Fruit fly (Drosophila melanogaster): ENCODE data around the gene Jon25Bii.

The Jon25Bii gene

DNA sequence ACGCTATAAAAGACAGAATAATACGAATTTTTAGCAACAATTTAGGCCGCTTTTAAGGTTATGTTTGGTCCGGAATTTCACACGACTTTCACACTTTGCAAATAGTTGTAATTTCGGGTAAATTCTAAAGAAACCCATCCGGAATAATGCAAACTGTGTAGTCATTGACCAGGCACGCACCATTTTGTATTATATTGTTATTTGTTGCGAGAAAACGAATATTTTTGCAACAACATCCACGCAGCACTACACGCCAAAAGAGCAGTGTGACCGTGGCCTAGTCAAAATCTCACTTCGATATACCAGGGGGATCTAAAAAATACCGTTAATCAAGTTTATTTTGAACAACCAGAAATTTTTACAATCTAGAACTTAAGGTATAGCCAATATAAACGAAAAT is 14.6 kb upstream of the Jon25Bii start, which contains the start of gene eIF3i (continued):
- TF ChIP-seq pzg (GFP tag; optimal IDR thresholded peaks at IDR 0.05) (peak; percentile 55), gfzf (GFP tag; optimal IDR thresholded peaks at IDR 0.05) (peak; percentile 77), Myb (GFP tag; optimal IDR thresholded peaks at IDR 0.05) (peak; percentile 13), CG13287 (GFP tag; IDR thresholded peaks at IDR 0.05; ENCODE audit: partially characterized antibody) (peak; percentile 20; the same call in 1 of the 2 replicates), CG3407 (GFP tag; optimal IDR thresholded peaks at IDR 0.05) (no peak)

DNA sequence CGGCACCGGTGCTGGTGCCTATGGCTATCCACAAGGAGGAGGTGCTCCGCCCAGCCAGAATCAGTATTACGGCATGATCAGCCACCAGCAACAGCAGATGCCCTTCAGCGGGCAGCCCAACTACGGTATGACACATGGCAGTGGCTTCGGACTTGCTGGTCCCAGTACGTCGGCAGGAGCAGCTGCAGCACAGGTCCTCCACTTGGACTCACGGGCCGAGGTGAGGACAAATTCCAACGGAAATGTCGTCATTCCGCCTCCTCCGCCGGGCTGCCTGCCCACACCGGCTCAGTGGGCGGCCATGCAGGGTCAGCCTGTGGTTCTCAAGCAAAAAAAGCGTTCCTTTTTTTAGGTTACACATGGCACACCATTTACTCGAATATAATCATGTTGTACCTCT is 13.0 kb upstream of the Jon25Bii start:
- TF ChIP-seq CG14860 (GFP tag; IDR thresholded peaks at IDR 0.05; ENCODE audit: partially characterized antibody) (no peak), z (GFP tag; IDR thresholded peaks at IDR 0.05) (0 out of 3 replicates have a peak, but pooled peaks have one; percentile 57), Med (GFP tag) (peak; percentile 68)

DNA sequence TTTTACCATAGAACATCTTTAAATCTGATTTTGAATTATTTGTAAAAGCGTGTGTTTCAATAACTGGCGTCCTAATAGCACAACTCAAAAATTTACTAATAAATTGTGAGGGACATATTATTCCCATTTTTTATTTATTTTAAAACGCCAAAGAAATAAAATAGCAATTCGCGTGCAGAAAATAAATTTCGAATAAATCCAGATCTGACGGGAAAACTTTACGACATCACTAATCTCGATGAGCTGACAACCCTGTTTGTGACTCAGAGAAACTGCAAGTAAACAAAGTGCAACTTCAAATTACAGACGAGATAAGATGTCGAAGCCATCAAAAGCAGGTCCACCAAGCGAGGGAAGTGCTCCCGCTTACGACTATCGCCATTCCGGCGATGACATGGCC is 12.5 kb upstream of the Jon25Bii start, which contains the start of gene CG34125:
Gene CG34125, plus strand, starts transcription at position 254 of the 400 bp plus-strand sequence.
- TF ChIP-seq CG12769 (tag; optimal IDR thresholded peaks at IDR 0.05) (no peak), HmgZ (tag; optimal IDR thresholded peaks at IDR 0.05) (peak; percentile 13), CG17186 (GFP tag; optimal IDR thresholded peaks at IDR 0.05) (no peak), gro (GFP tag; optimal IDR thresholded peaks at IDR 0.05) (no peak), CG3281 (GFP tag; optimal IDR thresholded peaks at IDR 0.05) (no peak), ATbp (GFP tag; optimal IDR thresholded peaks at IDR 0.05) (no peak), Sry-β (GFP tag; optimal IDR thresholded peaks at IDR 0.05) (peak; percentile 91), CG9727 (GFP tag; optimal IDR thresholded peaks at IDR 0.05) (no peak), CG12236 (GFP tag; optimal IDR thresholded peaks at IDR 0.05) (no peak), CG9932 (GFP tag; IDR thresholded peaks at IDR 0.05) (peak; percentile 44; the same call in 1 of the 2 replicates), CG13123 (GFP tag; optimal IDR thresholded peaks at IDR 0.05) (no peak), nau (GFP tag; optimal IDR thresholded peaks at IDR 0.05) (no peak), CG9437 (GFP tag; optimal IDR thresholded peaks at IDR 0.05) (no peak), sisA (GFP tag; IDR thresholded peaks at IDR 0.05) (no peak), aop (GFP tag; IDR thresholded peaks at IDR 0.05) (no peak), BEAF-32 (GFP tag; optimal IDR thresholded peaks at IDR 0.05) (no peak), CG34422 (GFP tag; IDR thresholded peaks at IDR 0.05) (0 out of 3 replicates have a peak, but pooled peaks have one; percentile 8), toy (GFP tag; IDR thresholded peaks at IDR 0.05) (no peak), NC2β (GFP tag; optimal IDR thresholded peaks at IDR 0.05) (no peak), Hsf (GFP tag; optimal IDR thresholded peaks at IDR 0.05) (no peak), ase (GFP tag; IDR thresholded peaks at IDR 0.05) (no peak), vvl (GFP tag; IDR thresholded peaks at IDR 0.05) (no peak), CG17612 (GFP tag; IDR thresholded peaks at IDR 0.05) (no peak), HLHmδ (GFP tag; optimal IDR thresholded peaks at IDR 0.05) (no peak), Fer2 (tag; optimal IDR thresholded peaks at IDR 0.05) (no peak), cad (GFP tag; optimal IDR thresholded peaks at IDR 0.05) (no peak), CG6689 (GFP tag; IDR thresholded peaks at IDR 0.05) (no peak), ara (GFP tag; IDR thresholded peaks at IDR 0.05) (no peak), p53 (GFP tag; optimal IDR thresholded peaks at IDR 0.05) (no peak), CG11560 (tag; IDR thresholded peaks at IDR 0.05) (no peak), CG15479 (GFP tag; optimal IDR thresholded peaks at IDR 0.05) (no peak), ro (GFP tag; IDR thresholded peaks at IDR 0.05) (no peak), CG9876 (GFP tag; optimal IDR thresholded peaks at IDR 0.05) (no peak), chm (GFP tag; IDR thresholded peaks at IDR 0.05) (no peak), CG31388 (GFP tag; optimal IDR thresholded peaks at IDR 0.05) (no peak), dmrt99B (tag; optimal IDR thresholded peaks at IDR 0.05) (no peak), Hr39 (optimal IDR thresholded peaks at IDR 0.05) (no peak), CG30431 (GFP tag; optimal IDR thresholded peaks at IDR 0.05) (no peak), MBD-R2 (GFP tag; IDR thresholded peaks at IDR 0.05) (peak; percentile 82), CG11696 (GFP tag; IDR thresholded peaks at IDR 0.05) (no peak), Sox102F (GFP tag; optimal IDR thresholded peaks at IDR 0.05) (no peak), Med (GFP tag) (peak; percentile 67)

Measured in whole organism, embryonic.